Fruit fly (Drosophila melanogaster): ENCODE results near the gene Naglu.

Naglu gene

dm6 chr2L:8403286-8404270 lies 8.1 kb downstream of the Naglu start, which contains the start of gene emb (continued):
- TF ChIP-seq gce (GFP tag; IDR thresholded peaks at IDR 0.05) (no peak), gcm2 (GFP tag; optimal IDR thresholded peaks at IDR 0.05) (peak; percentile 26), Dref (GFP tag; IDR thresholded peaks at IDR 0.05) (peak; percentile 99), CG1832 (GFP tag; optimal IDR thresholded peaks at IDR 0.05) (no peak), nau (GFP tag; optimal IDR thresholded peaks at IDR 0.05) (no peak), CG16779 (GFP tag; IDR thresholded peaks at IDR 0.05) (no peak), cwo (GFP tag; optimal IDR thresholded peaks at IDR 0.05) (no peak), tna (GFP tag; IDR thresholded peaks at IDR 0.05; ENCODE audit: partially characterized antibody) (peak; percentile 99), CG4404 (GFP tag; IDR thresholded peaks at IDR 0.05) (no peak), CG31388 (GFP tag; optimal IDR thresholded peaks at IDR 0.05) (no peak), CG15479 (GFP tag; optimal IDR thresholded peaks at IDR 0.05) (no peak), bab2 (GFP tag; optimal IDR thresholded peaks at IDR 0.05) (peak; percentile 43), Hmx (GFP tag; optimal IDR thresholded peaks at IDR 0.05) (no peak), Nf-YA (GFP tag; IDR thresholded peaks at IDR 0.05) (no peak), CG12942 (GFP tag; optimal IDR thresholded peaks at IDR 0.05) (peak; percentile 9), pan (optimal IDR thresholded peaks at IDR 0.05) (no peak), pan (GFP tag; optimal IDR thresholded peaks at IDR 0.05 in 1 of 2, IDR thresholded peaks at IDR 0.05 in 1 of 2) (peak in 1 of 2 experiments; percentile 42), CG15011 (GFP tag; optimal IDR thresholded peaks at IDR 0.05) (no peak), hbn (GFP tag; IDR thresholded peaks at IDR 0.05; ENCODE audit: partially characterized antibody) (peak; percentile 80), ewg (GFP tag; optimal IDR thresholded peaks at IDR 0.05) (peak; percentile 53), Poxn (GFP tag; IDR thresholded peaks at IDR 0.05) (no peak), sc (optimal IDR thresholded peaks at IDR 0.05) (no peak), sc (GFP tag; optimal IDR thresholded peaks at IDR 0.05) (no peak), tio (GFP tag; optimal IDR thresholded peaks at IDR 0.05) (no peak), sqz (GFP tag; optimal IDR thresholded peaks at IDR 0.05) (peak; percentile 67), CG17385 (GFP tag; optimal IDR thresholded peaks at IDR 0.05) (peak; percentile 85), D (optimal IDR thresholded peaks at IDR 0.05) (no peak), D (GFP tag; optimal IDR thresholded peaks at IDR 0.05) (no peak), Pdp1 (GFP tag; optimal IDR thresholded peaks at IDR 0.05) (peak in 1 of 2 experiments; percentile 17), ftz-f1 (GFP tag; optimal IDR thresholded peaks at IDR 0.05) (peak; percentile 19), CG4328 (GFP tag; optimal IDR thresholded peaks at IDR 0.05) (peak; percentile 40), CG2116 (GFP tag; optimal IDR thresholded peaks at IDR 0.05) (peak; percentile 100), CG10321 (GFP tag; IDR thresholded peaks at IDR 0.05) (no peak), CG7987 (GFP tag; optimal IDR thresholded peaks at IDR 0.05) (peak; percentile 57), CG12659 (GFP tag; optimal IDR thresholded peaks at IDR 0.05) (peak; percentile 93), Sry-β (GFP tag; optimal IDR thresholded peaks at IDR 0.05) (peak; percentile 3), CG7372 (GFP tag; IDR thresholded peaks at IDR 0.05) (no peak), stwl (tag; optimal IDR thresholded peaks at IDR 0.05) (peak; percentile 98), Bgb (GFP tag; IDR thresholded peaks at IDR 0.05; ENCODE audit: partially characterized antibody) (peak; percentile 97), CkIIα-i1 (GFP tag; IDR thresholded peaks at IDR 0.05) (no peak), her (GFP tag; optimal IDR thresholded peaks at IDR 0.05) (peak; percentile 38), Eip74EF (GFP tag; optimal IDR thresholded peaks at IDR 0.05) (no peak), Aef1 (GFP tag; IDR thresholded peaks at IDR 0.05) (no peak), gcm (GFP tag; optimal IDR thresholded peaks at IDR 0.05) (no peak), Mes4 (GFP tag; optimal IDR thresholded peaks at IDR 0.05) (peak; percentile 40), CG32532 (GFP tag; IDR thresholded peaks at IDR 0.05) (peak; percentile 39; the same call in 1 of the 2 replicates), CG10274 (GFP tag; optimal IDR thresholded peaks at IDR 0.05) (no peak), prd (optimal IDR thresholded peaks at IDR 0.05) (no peak), prd (GFP tag; IDR thresholded peaks at IDR 0.05) (peak; percentile 31; the same call in 1 of the 3 replicates)

Measured in whole organism, embryonic.